Worm (Caenorhabditis elegans): ENCODE data around the gene C07G3.8.

ce11 chrV:3449810-3450209, 52.1 kb downstream of the C07G3.8 start:
- no peak for TF ChIP-seq pqm-1 (tag; optimal IDR thresholded peaks at IDR 0.05)
- TF ChIP-seq nhr-237 (tag; optimal IDR thresholded peaks at IDR 0.05) = no peak
- TF ChIP-seq nhr-12 (tag; optimal IDR thresholded peaks at IDR 0.05) = no peak
- TF ChIP-seq mep-1 (tag; optimal IDR thresholded peaks at IDR 0.05) = no peak
- TF ChIP-seq Y116A8C.19 (tag; optimal IDR thresholded peaks at IDR 0.05; ENCODE audit: borderline replicate concordance) = no peak
- no peak for TF ChIP-seq hlh-4 (tag; optimal IDR thresholded peaks at IDR 0.05)
- no peak for TF ChIP-seq elt-2 (tag; optimal IDR thresholded peaks at IDR 0.05)

All from whole organism, L1 larva.